Worm (Caenorhabditis elegans) whole organism, early embryonic: ENCODE results near the gene srlf-17.
A peak's percentile ranks its signal among the peaks of the same experiment; 100 is the strongest.

Experiments
- B0310.2 ChIP-seq: sonication (generic microtip); optimal IDR thresholded peaks from 2 replicates; lab custom pipeline; 2016; ENCODE audit warnings: mild to moderate bottlenecking, missing genetic modification characterization, missing compliant biosample characterization
- F13C5.2 ChIP-seq: sonication (generic microtip); optimal IDR thresholded peaks from 2 replicates; lab custom pipeline; 2017; ENCODE audit warnings: mild to moderate bottlenecking, missing genetic modification characterization, inconsistent platforms, missing compliant biosample characterization
- aly-1 ChIP-seq: sonication (generic microtip); optimal IDR thresholded peaks from 2 replicates; lab custom pipeline; 2016; ENCODE audit warnings: missing genetic modification characterization, missing compliant biosample characterization
- ama-1 ChIP-seq: fragments of 150-350 bp; optimal IDR thresholded peaks from 2 replicates; lab custom pipeline; 2014
- ceh-13 ChIP-seq: fragments of 200-800 bp; sonication (Bioruptor generic); optimal IDR thresholded peaks from 2 replicates; lab custom pipeline; 2018; ENCODE audit warnings: mild to moderate bottlenecking, missing genetic modification characterization, missing compliant biosample characterization
- ceh-36 ChIP-seq: sonication (generic microtip); optimal IDR thresholded peaks from 2 replicates; lab custom pipeline; 2016; ENCODE audit warnings: missing genetic modification characterization, inconsistent platforms, missing compliant biosample characterization
- ets-7 ChIP-seq: sonication (generic microtip); optimal IDR thresholded peaks from 2 replicates; lab custom pipeline; 2016; ENCODE audit warnings: missing genotype, missing genetic modification characterization, missing compliant biosample characterization
- flt-1 ChIP-seq: fragments of 200-800 bp; sonication (Bioruptor generic); IDR thresholded peaks from 2 replicates; pipeline ENCODE4 v1.3.6; 2022; ENCODE audit warnings: missing genetic modification characterization, missing compliant biosample characterization
- hmbx-1 ChIP-seq: sonication (generic microtip); optimal IDR thresholded peaks from 2 replicates; lab custom pipeline; 2016; ENCODE audit warnings: mild to moderate bottlenecking, missing genetic modification characterization, missing compliant biosample characterization
- hmg-4 ChIP-seq: fragments of 200-800 bp; sonication (Bioruptor generic); optimal IDR thresholded peaks from 2 replicates; lab custom pipeline; 2018; ENCODE audit warnings: mild to moderate bottlenecking, missing genetic modification characterization, missing compliant biosample characterization
- hnd-1 ChIP-seq: sonication (generic microtip); optimal IDR thresholded peaks from 2 replicates; lab custom pipeline; 2016; ENCODE audit warnings: missing genetic modification characterization, missing compliant biosample characterization
- pes-1 ChIP-seq: fragments of 200-800 bp; sonication (Bioruptor generic); IDR thresholded peaks from 2 replicates; pipeline ENCODE4 v1.3.6; 2022; ENCODE audit warnings: missing genetic modification reagents, missing genetic modification characterization, missing compliant biosample characterization
- scrt-1 ChIP-seq: fragments of 200-800 bp; sonication (Bioruptor generic); IDR thresholded peaks from 2 replicates; pipeline ENCODE4 v1.3.6; 2022; ENCODE audit warnings: missing genetic modification characterization, missing compliant biosample characterization
- sea-1 ChIP-seq: fragments of 200-800 bp; sonication (Bioruptor generic); conservative IDR thresholded peaks from 2 replicates; pipeline ENCODE4 v1.3.6; 2022; ENCODE audit warnings: missing genetic modification characterization, missing compliant biosample characterization
- tbx-11 ChIP-seq: fragments of 200-800 bp; sonication (Bioruptor generic); IDR thresholded peaks from 2 replicates; pipeline ENCODE4 v1.3.6; 2022; ENCODE audit warnings: missing genetic modification characterization, missing compliant biosample characterization
- tbx-37 ChIP-seq: fragments of 200-800 bp; sonication (Bioruptor generic); conservative IDR thresholded peaks from 2 replicates; pipeline ENCODE4 v1.3.6; 2022; ENCODE audit warnings: missing genetic modification reagents, missing genetic modification characterization, missing compliant biosample characterization
- tra-4 ChIP-seq: sonication (generic microtip); optimal IDR thresholded peaks from 2 replicates; lab custom pipeline; 2017; ENCODE audit warnings: missing genetic modification characterization, missing compliant biosample characterization

The srlf-17 gene

ce11 chrIV:11102608-11103007 lies at the start of gene srlf-17:
srlf-17 (minus strand) TSS chrIV:11102708.
- TF ChIP-seq ceh-13 (GFP tag; lab: Kevin White, UChicago) (no peak), ceh-36 (tag; lab: Kevin White, UChicago) (no peak)

DNA sequence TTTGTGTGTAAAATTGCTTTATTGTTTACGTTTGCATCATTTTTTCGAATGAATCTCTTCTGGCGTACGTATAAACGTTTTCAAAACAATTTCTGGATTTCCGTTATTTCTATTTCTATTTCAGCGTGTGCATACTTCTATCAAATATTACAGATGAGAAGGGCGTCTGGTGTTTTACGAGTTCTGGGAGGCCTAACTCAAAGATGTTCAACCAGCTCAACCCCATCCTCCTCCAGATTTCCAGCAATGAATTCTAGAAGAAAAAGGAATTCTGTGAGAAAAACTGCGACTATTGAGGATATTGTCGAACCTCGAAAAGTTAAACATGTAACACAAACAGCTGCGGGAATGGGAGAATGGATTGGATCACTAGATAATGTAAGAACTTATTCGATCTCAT lies 48.3 kb upstream of the srlf-17 start, which contains the start of gene C08F8.2:
TSS of gene C08F8.2 (plus strand) at position 154 of the 400 bp plus-strand sequence.
- TF ChIP-seq B0310.2 (tag; lab: Kevin White, UChicago) (no peak), aly-1 (no peak)

- TF ChIP-seq sea-1 (no peak), tbx-11 (GFP tag; lab: Robert Waterston, UW) (no peak), F13C5.2 (tag; lab: Kevin White, UChicago) (peak; percentile 62), pes-1 (GFP tag; lab: Robert Waterston, UW) (peak; percentile 50; the same call in 1 of the 2 replicates), tbx-37 (GFP tag; lab: Robert Waterston, UW) (no peak), flt-1 (GFP tag; lab: Robert Waterston, UW) (0 out of 2 replicates have a peak, but pooled peaks have one; percentile 15)
Observed at ce11 chrIV:11149454-11150163, 47.1 kb upstream of the srlf-17 start, which contains the start of the genes F01G4.6 and pfd-1. F01G4.6 (minus strand) TSS chrIV:11149504. pfd-1 (plus strand) TSS chrIV:11150113.

DNA sequence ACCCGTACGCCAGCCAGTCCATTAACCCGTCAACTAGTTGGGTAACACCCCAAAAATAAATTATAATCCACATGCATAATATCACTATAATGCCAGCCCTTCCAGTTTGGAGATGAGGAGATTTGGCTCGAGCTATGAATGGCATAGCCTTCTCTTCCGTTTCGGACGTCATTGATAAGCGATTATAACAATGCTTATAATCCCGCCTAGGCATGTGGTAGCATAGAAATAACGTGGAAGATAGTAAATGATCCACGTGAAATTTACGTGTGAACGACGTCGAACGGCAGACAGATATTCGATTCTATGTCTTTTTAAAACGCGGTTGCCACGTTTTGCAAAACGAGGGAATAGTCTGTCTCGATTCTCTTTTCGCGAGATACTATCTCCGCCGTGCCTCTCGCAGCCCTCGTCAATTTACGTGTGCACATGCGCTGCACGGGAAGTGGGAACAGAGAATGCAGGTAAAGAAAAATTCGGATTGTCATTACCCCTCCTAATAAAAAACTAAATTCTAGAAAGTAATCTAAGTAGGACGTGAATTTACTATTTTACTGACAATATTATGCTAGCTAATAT lies 46.4 kb upstream of the srlf-17 start:
- TF ChIP-seq hmbx-1 (no peak), hmg-4 (peak; percentile 31)

ce11 chrIV:11146962-11147470 lies 44.5 kb upstream of the srlf-17 start, which contains the start of gene pigq-1:
pigq-1 (minus strand) TSS chrIV:11147247.
- TF ChIP-seq hmg-4, result no peak
- no peak for TF ChIP-seq ets-7 (tag; lab: Kevin White, UChicago)
- TF ChIP-seq B0310.2 (tag; lab: Kevin White, UChicago), result no peak
- no peak for TF ChIP-seq sea-1
- TF ChIP-seq ceh-13 (GFP tag; lab: Kevin White, UChicago), result no peak
- TF ChIP-seq ama-1 (lab: Kevin White, UChicago), result no peak
- TF ChIP-seq hnd-1 (tag; lab: Kevin White, UChicago), result no peak
- TF ChIP-seq F13C5.2 (tag; lab: Kevin White, UChicago), result no peak
- TF ChIP-seq tra-4, result no peak
- no peak for TF ChIP-seq tbx-11 (GFP tag; lab: Robert Waterston, UW)
- TF ChIP-seq pes-1 (GFP tag; lab: Robert Waterston, UW), result no peak
- TF ChIP-seq tbx-37 (GFP tag; lab: Robert Waterston, UW), result no peak
- TF ChIP-seq hmbx-1, result no peak
- TF ChIP-seq flt-1 (GFP tag; lab: Robert Waterston, UW), result no peak
- TF ChIP-seq scrt-1, result no peak
- no peak for TF ChIP-seq aly-1
- TF ChIP-seq ceh-36 (tag; lab: Kevin White, UChicago), result no peak

ce11 chrIV:11146492-11146891 lies 44.0 kb upstream of the srlf-17 start:
- no peak for TF ChIP-seq ceh-36 (tag; lab: Kevin White, UChicago)
- no peak for TF ChIP-seq aly-1
- TF ChIP-seq ceh-13 (GFP tag; lab: Kevin White, UChicago), result no peak
- TF ChIP-seq F13C5.2 (tag; lab: Kevin White, UChicago), result no peak
- TF ChIP-seq B0310.2 (tag; lab: Kevin White, UChicago), result no peak
- no peak for TF ChIP-seq pes-1 (GFP tag; lab: Robert Waterston, UW)
- no peak for TF ChIP-seq scrt-1
- no peak for TF ChIP-seq flt-1 (GFP tag; lab: Robert Waterston, UW)
- no peak for TF ChIP-seq hmbx-1
- TF ChIP-seq hnd-1 (tag; lab: Kevin White, UChicago), result no peak
- TF ChIP-seq ama-1 (lab: Kevin White, UChicago), result no peak
- TF ChIP-seq tbx-11 (GFP tag; lab: Robert Waterston, UW), result no peak
- TF ChIP-seq tra-4, result no peak
- TF ChIP-seq hmg-4, result no peak
- TF ChIP-seq tbx-37 (GFP tag; lab: Robert Waterston, UW), result no peak
- TF ChIP-seq sea-1, result no peak
- TF ChIP-seq ets-7 (tag; lab: Kevin White, UChicago), result no peak

DNA sequence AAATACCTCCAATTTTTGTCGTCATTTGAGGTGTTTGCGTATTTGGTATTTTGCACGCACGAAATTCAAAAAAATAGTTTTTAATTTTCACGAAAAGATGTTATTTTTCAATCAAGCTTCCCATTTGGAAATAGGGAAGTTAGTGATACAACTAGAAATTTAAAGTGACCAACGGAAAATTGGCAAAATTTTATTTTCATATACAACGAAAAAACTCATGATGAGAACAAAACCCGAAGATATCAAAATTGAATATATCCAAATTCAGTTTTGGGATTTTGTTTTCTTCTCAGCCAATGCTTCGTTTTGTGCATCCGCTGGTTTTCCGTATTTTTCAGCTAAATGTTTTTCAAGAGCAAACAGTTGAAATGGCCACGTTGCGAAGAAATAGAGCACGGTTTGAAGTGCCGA lies 43.4 kb upstream of the srlf-17 start:
- TF ChIP-seq aly-1 (no peak), ceh-36 (tag; lab: Kevin White, UChicago) (no peak), hmbx-1 (no peak), F13C5.2 (tag; lab: Kevin White, UChicago) (no peak), ama-1 (lab: Kevin White, UChicago) (no peak), tbx-37 (GFP tag; lab: Robert Waterston, UW) (no peak), scrt-1 (no peak), sea-1 (no peak), tra-4 (no peak), hnd-1 (tag; lab: Kevin White, UChicago) (no peak), hmg-4 (no peak), pes-1 (GFP tag; lab: Robert Waterston, UW) (no peak), flt-1 (GFP tag; lab: Robert Waterston, UW) (no peak), ets-7 (tag; lab: Kevin White, UChicago) (no peak), B0310.2 (tag; lab: Kevin White, UChicago) (no peak), ceh-13 (GFP tag; lab: Kevin White, UChicago) (no peak), tbx-11 (GFP tag; lab: Robert Waterston, UW) (no peak)

DNA sequence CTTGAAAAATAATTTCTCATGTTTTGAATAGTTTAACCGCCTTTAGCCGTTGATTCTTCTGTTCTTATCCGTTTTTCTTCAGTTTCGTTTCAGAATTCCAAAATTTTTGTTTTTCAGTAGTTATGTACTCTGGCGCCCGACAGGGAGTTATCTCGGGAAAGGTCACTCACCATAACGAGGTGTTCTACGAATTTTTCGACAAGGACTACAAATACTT lies 40.6 kb upstream of the srlf-17 start, which contains the start of gene F01G4.4:
TSS of gene F01G4.4 (plus strand) at position 118 of the 217 bp plus-strand sequence.
- TF ChIP-seq ceh-36 (tag; lab: Kevin White, UChicago), result no peak
- no peak for TF ChIP-seq ama-1 (lab: Kevin White, UChicago)
- TF ChIP-seq flt-1 (GFP tag; lab: Robert Waterston, UW), result no peak
- TF ChIP-seq B0310.2 (tag; lab: Kevin White, UChicago), result no peak
- TF ChIP-seq hnd-1 (tag; lab: Kevin White, UChicago), result no peak
